Worm (Caenorhabditis elegans) whole organism, young adult: ENCODE data around the gene anmt-2.

Source experiments
- B0019.2 ChIP-seq: fragments of 200-800 bp; sonication (Bioruptor generic); conservative IDR thresholded peaks from 2 replicates; pipeline ENCODE4 v1.3.6; 2022; ENCODE audit warnings: missing genetic modification reagents, missing genetic modification characterization, missing compliant biosample characterization
- B0261.1 ChIP-seq: sonication (generic microtip); optimal IDR thresholded peaks from 2 replicates; lab custom pipeline; 2016; ENCODE audit warnings: mild to moderate bottlenecking, missing genetic modification characterization, moderate library complexity, missing compliant biosample characterization
- F37B4.10 ChIP-seq: fragments of 200-800 bp; sonication (Bioruptor generic); IDR thresholded peaks from 2 replicates; pipeline ENCODE4 v1.3.6; 2022; ENCODE audit warnings: missing genetic modification characterization, missing compliant biosample characterization
- F39B2.1 ChIP-seq: fragments of 200-800 bp; sonication (Bioruptor generic); IDR thresholded peaks from 2 replicates; pipeline ENCODE4 v1.3.6; 2022; ENCODE audit warnings: missing genetic modification reagents, missing genetic modification characterization, missing compliant biosample characterization
- F49E8.2 ChIP-seq: sonication (generic microtip); optimal IDR thresholded peaks from 3 replicates; lab custom pipeline; 2017; ENCODE audit warnings: missing genetic modification characterization, mild to moderate bottlenecking, missing compliant biosample characterization, antibody characterized with exemption, moderate library complexity; ENCODE audit not compliant: insufficient read depth
- K11D2.4 ChIP-seq: fragments of 200-800 bp; sonication (Bioruptor generic); IDR thresholded peaks from 2 replicates; pipeline ENCODE4 v1.3.6; 2022; ENCODE audit warnings: missing genetic modification reagents, missing genetic modification characterization, missing compliant biosample characterization
- K12H6.12 ChIP-seq: fragments of 200-800 bp; sonication (Bioruptor generic); optimal IDR thresholded peaks from 2 replicates; lab custom pipeline; 2018; ENCODE audit warnings: mild to moderate bottlenecking, missing genetic modification characterization, missing compliant biosample characterization
- Y53F4B.3 ChIP-seq: fragments of 200-800 bp; sonication (Bioruptor generic); IDR thresholded peaks from 2 replicates; pipeline ENCODE4 v1.3.6; 2022; ENCODE audit warnings: missing genetic modification reagents, missing genetic modification characterization, missing compliant biosample characterization
- Y67H2A.10 ChIP-seq: fragments of 200-800 bp; sonication (Bioruptor generic); conservative IDR thresholded peaks from 2 replicates; pipeline ENCODE4 v1.3.6; 2022; ENCODE audit warnings: missing genetic modification reagents, missing genetic modification characterization, missing compliant biosample characterization
- Y95B8A.8 ChIP-seq: fragments of 200-800 bp; sonication (Bioruptor generic); IDR thresholded peaks from 2 replicates; pipeline ENCODE4 v1.3.6; 2022; ENCODE audit warnings: missing genetic modification reagents, missing genetic modification characterization, missing compliant biosample characterization
- akir-1 ChIP-seq: fragments of 200-800 bp; sonication (Bioruptor generic); optimal IDR thresholded peaks from 2 replicates; lab custom pipeline; 2018; ENCODE audit warnings: mild to moderate bottlenecking, missing genetic modification characterization, moderate library complexity, missing compliant biosample characterization
- ama-1 ChIP-seq, 3 experiments: fragments of 150-350 bp in 1 of 3; sonication (generic microtip) in 2 of 3; optimal IDR thresholded peaks; 2 replicates each; lab custom pipeline; 2014 to 2018; ENCODE audit warnings: missing biosample characterization in 2 of 3, missing genetic modification characterization in 2 of 3, missing genetic modification reagents in 2 of 3
- aptf-2 ChIP-seq: fragments of 200-800 bp; sonication (Bioruptor generic); conservative IDR thresholded peaks from 2 replicates; pipeline ENCODE4 v1.3.6; 2022; ENCODE audit warnings: missing genetic modification reagents, missing genetic modification characterization, missing compliant biosample characterization
- aptf-3 ChIP-seq: fragments of 200-800 bp; sonication (Bioruptor generic); IDR thresholded peaks from 2 replicates; pipeline ENCODE4 v1.3.6; 2022; ENCODE audit warnings: missing genetic modification characterization, missing compliant biosample characterization
- attf-5 ChIP-seq: fragments of 200-800 bp; sonication (Bioruptor generic); optimal IDR thresholded peaks from 2 replicates; lab custom pipeline; 2018; ENCODE audit warnings: mild to moderate bottlenecking, missing genetic modification characterization, missing compliant biosample characterization
- bed-2 ChIP-seq: fragments of 200-800 bp; sonication (Bioruptor generic); IDR thresholded peaks from 2 replicates; pipeline ENCODE4 v1.3.6; 2022; ENCODE audit warnings: missing genetic modification reagents, missing genetic modification characterization, missing compliant biosample characterization
- ceh-91 ChIP-seq: fragments of 200-800 bp; sonication (Bioruptor generic); IDR thresholded peaks from 2 replicates; pipeline ENCODE4 v1.3.6; 2022; ENCODE audit warnings: missing genetic modification reagents, missing genetic modification characterization, missing compliant biosample characterization
- egl-44 ChIP-seq: fragments of 200-800 bp; sonication (Bioruptor generic); IDR thresholded peaks from 2 replicates; pipeline ENCODE4 v1.3.6; 2022; ENCODE audit warnings: missing genetic modification reagents, missing genetic modification characterization, missing compliant biosample characterization
- gei-17 ChIP-seq: fragments of 200-800 bp; sonication (Bioruptor generic); optimal IDR thresholded peaks from 2 replicates; lab custom pipeline; 2018; ENCODE audit warnings: mild to moderate bottlenecking, missing genetic modification characterization, missing compliant biosample characterization
- hrde-1 ChIP-seq: sonication (generic microtip); optimal IDR thresholded peaks from 2 replicates; lab custom pipeline; 2016; ENCODE audit warnings: missing genetic modification characterization, mild to moderate bottlenecking, missing compliant biosample characterization, moderate library complexity, missing genotype, missing genetic modification reagents, borderline replicate concordance
- hsf-1 ChIP-seq: fragments of 200-800 bp; sonication (Bioruptor generic); IDR thresholded peaks from 2 replicates; pipeline ENCODE4 v1.3.6; 2022; ENCODE audit warnings: missing genetic modification reagents, missing genetic modification characterization, missing compliant biosample characterization
- let-607 ChIP-seq, 2 experiments: fragments of 200-800 bp in 1 of 2; sonication (Bioruptor generic) in 1 of 2; sonication (generic microtip) in 1 of 2; optimal IDR thresholded peaks; 2 replicates each; lab custom pipeline; 2016 to 2018; ENCODE audit warnings: mild to moderate bottlenecking in 2 of 2, missing compliant biosample characterization in 2 of 2, missing genetic modification characterization in 2 of 2, moderate library complexity in 2 of 2, missing genotype in 1 of 2
- lin-35 ChIP-seq, 3 experiments: fragments of 150-350 bp in 2 of 3; sonication (generic microtip) in 1 of 3; optimal IDR thresholded peaks; 2 replicates each; lab custom pipeline; 2014 to 2018; ENCODE audit warnings: missing biosample characterization in 3 of 3, missing genetic modification characterization in 3 of 3, missing genetic modification reagents in 3 of 3
- lin-40 ChIP-seq: sonication (generic microtip); optimal IDR thresholded peaks from 2 replicates; lab custom pipeline; 2016; ENCODE audit warnings: missing genetic modification characterization, mild to moderate bottlenecking, missing compliant biosample characterization, missing genotype, missing genetic modification reagents
- lsl-1 ChIP-seq: fragments of 200-800 bp; sonication (Bioruptor generic); optimal IDR thresholded peaks from 2 replicates; lab custom pipeline; 2018; ENCODE audit warnings: mild to moderate bottlenecking, missing genetic modification characterization, moderate library complexity, missing compliant biosample characterization
- mcd-1 ChIP-seq: fragments of 200-800 bp; sonication (Bioruptor generic); IDR thresholded peaks from 2 replicates; pipeline ENCODE4 v1.3.6; 2022; ENCODE audit warnings: missing genetic modification reagents, missing genetic modification characterization, missing compliant biosample characterization
- nfyb-1 ChIP-seq: fragments of 200-800 bp; sonication (Bioruptor generic); IDR thresholded peaks from 2 replicates; pipeline ENCODE4 v1.3.6; 2022; ENCODE audit warnings: missing genetic modification reagents, missing genetic modification characterization, missing compliant biosample characterization
- nhr-27 ChIP-seq: fragments of 200-800 bp; sonication (Bioruptor generic); optimal IDR thresholded peaks from 2 replicates; lab custom pipeline; 2018; ENCODE audit warnings: mild to moderate bottlenecking, missing genetic modification characterization, moderate library complexity, missing compliant biosample characterization
- nhr-80 ChIP-seq: sonication (generic microtip); optimal IDR thresholded peaks from 2 replicates; lab custom pipeline; 2016; ENCODE audit warnings: missing genetic modification characterization, missing compliant biosample characterization
- snpc-1.3 ChIP-seq: sonication (generic microtip); optimal IDR thresholded peaks from 2 replicates; lab custom pipeline; 2017; ENCODE audit warnings: missing genetic modification characterization, mild to moderate bottlenecking, missing compliant biosample characterization, antibody characterized with exemption, moderate library complexity, missing genotype, missing genetic modification reagents; ENCODE audit not compliant: insufficient read depth
- snpc-3.4 ChIP-seq: sonication (generic microtip); optimal IDR thresholded peaks from 2 replicates; lab custom pipeline; 2017; ENCODE audit warnings: missing genetic modification characterization, mild to moderate bottlenecking, missing compliant biosample characterization, antibody characterized with exemption, moderate library complexity, missing genotype, missing genetic modification reagents
- tbp1 ChIP-seq: fragments of 200-800 bp; sonication (Bioruptor generic); optimal IDR thresholded peaks from 2 replicates; lab custom pipeline; 2018; ENCODE audit warnings: mild to moderate bottlenecking, missing genetic modification characterization, missing compliant biosample characterization
- tlf-1 ChIP-seq: fragments of 200-800 bp; sonication (Bioruptor generic); optimal IDR thresholded peaks from 2 replicates; lab custom pipeline; 2018; ENCODE audit warnings: mild to moderate bottlenecking, missing genetic modification characterization, missing compliant biosample characterization
- unc-62 ChIP-seq: fragments of 150-350 bp; optimal IDR thresholded peaks from 2 replicates; lab custom pipeline; 2014; ENCODE audit warnings: missing biosample characterization, missing genetic modification reagents, missing genetic modification characterization
- xnd-1 ChIP-seq: sonication (generic microtip); optimal IDR thresholded peaks from 2 replicates; lab custom pipeline; 2016; ENCODE audit warnings: missing genotype, missing genetic modification reagents, missing genetic modification characterization, missing compliant biosample characterization
- ztf-28 ChIP-seq: fragments of 200-800 bp; sonication (Bioruptor generic); IDR thresholded peaks from 2 replicates; pipeline ENCODE4 v1.3.6; 2022; ENCODE audit warnings: missing genetic modification reagents, missing genetic modification characterization, missing compliant biosample characterization
- ztf-3 ChIP-seq: fragments of 200-800 bp; sonication (Bioruptor generic); optimal IDR thresholded peaks from 2 replicates; lab custom pipeline; 2018; ENCODE audit warnings: mild to moderate bottlenecking, missing genetic modification characterization, missing compliant biosample characterization
- ztf-6 ChIP-seq: fragments of 200-800 bp; sonication (Bioruptor generic); IDR thresholded peaks from 2 replicates; pipeline ENCODE4 v1.3.6; 2022; ENCODE audit warnings: missing genetic modification reagents, missing genetic modification characterization, missing compliant biosample characterization

Gene anmt-2

ce11 chrIII:6178586-6178985, 21.0 kb upstream of the anmt-2 start, which contains the start of gene F42A10.7:
F42A10.7 (minus strand) TSS chrIII:6178686.
- TF ChIP-seq ztf-3: no peak
- no peak for TF ChIP-seq Y95B8A.8 (GFP tag; lab: Robert Waterston, UW)
- no peak for TF ChIP-seq K12H6.12 (tag; lab: Kevin White, UChicago)
- TF ChIP-seq hrde-1 (tag; lab: Kevin White, UChicago): no peak
- TF ChIP-seq hsf-1 (GFP tag; lab: Robert Waterston, UW): no peak
- no peak for TF ChIP-seq aptf-3 (GFP tag; lab: Robert Waterston, UW)
- TF ChIP-seq gei-17: no peak
- no peak for TF ChIP-seq aptf-2 (GFP tag; lab: Robert Waterston, UW)
- no peak for TF ChIP-seq Y67H2A.10 (GFP tag; lab: Robert Waterston, UW)
- no peak for TF ChIP-seq tlf-1 (GFP tag; lab: Kevin White, UChicago)
- no peak for TF ChIP-seq bed-2
- no peak for TF ChIP-seq egl-44 (GFP tag; lab: Robert Waterston, UW)
- no peak for TF ChIP-seq F49E8.2 (tag; lab: Kevin White, UChicago)
- no peak for TF ChIP-seq akir-1 (GFP tag; lab: Kevin White, UChicago)

ce11 chrIII:6177631-6178030, 20.1 kb upstream of the anmt-2 start:
- TF ChIP-seq F37B4.10 (no peak), nhr-80 (tag; lab: Kevin White, UChicago) (peak; percentile 13)
- TF ChIP-seq, all 124 proteins: peak for 1

ce11 chrIII:6176761-6177160, 19.2 kb upstream of the anmt-2 start, which contains the start of gene F42A10.6:
F42A10.6 (minus strand) TSS chrIII:6176861.
- no peak for TF ChIP-seq nhr-27 (tag; lab: Kevin White, UChicago)
- TF ChIP-seq nhr-80 (tag; lab: Kevin White, UChicago): peak; percentile 59

DNA sequence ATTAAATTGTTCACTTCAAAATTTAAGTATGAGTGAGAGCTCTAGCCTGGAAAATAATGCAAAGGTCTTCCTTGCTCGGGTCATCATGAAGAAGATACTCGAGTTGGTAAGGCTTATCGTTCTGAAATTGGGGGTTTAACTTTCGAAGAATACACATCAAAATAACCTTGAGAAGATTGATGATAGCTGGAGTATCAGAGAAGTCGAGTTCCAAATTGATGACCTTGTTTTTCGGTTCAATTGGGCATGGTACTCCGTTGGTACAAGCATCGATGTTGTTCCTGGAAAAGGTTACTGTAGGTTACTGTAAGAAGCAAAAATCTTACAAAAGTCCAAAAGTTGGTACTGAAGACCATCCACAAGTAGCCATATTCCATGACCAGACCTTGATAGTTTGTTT, 18.6 kb upstream of the anmt-2 start:
- TF ChIP-seq B0261.1 (tag; lab: Kevin White, UChicago) (no peak), hrde-1 (tag; lab: Kevin White, UChicago) (peak; percentile 61), F37B4.10 (no peak), ztf-6 (GFP tag; lab: Robert Waterston, UW) (no peak), snpc-1.3 (tag; lab: Kevin White, UChicago) (no peak), lin-35 (GFP tag; optimal IDR thresholded peaks at IDR 0.05; lab: Kevin White, UChicago) (no peak), ama-1 (optimal IDR thresholded peaks at IDR 0.05; lab: Kevin White, UChicago) (no peak), ama-1 (GFP tag; optimal IDR thresholded peaks at IDR 0.05; lab: Kevin White, UChicago) (no peak), ztf-28 (GFP tag; lab: Robert Waterston, UW) (no peak), K11D2.4 (GFP tag; lab: Robert Waterston, UW) (no peak), lin-40 (tag; lab: Kevin White, UChicago) (no peak), attf-5 (no peak), unc-62 (GFP tag; lab: Kevin White, UChicago) (no peak), nfyb-1 (GFP tag; lab: Robert Waterston, UW) (0 out of 2 replicates have a peak, but pooled peaks have one; percentile 30), F39B2.1 (GFP tag; lab: Robert Waterston, UW) (0 out of 2 replicates have a peak, but pooled peaks have one; percentile 52), aptf-2 (GFP tag; lab: Robert Waterston, UW) (no peak)

DNA sequence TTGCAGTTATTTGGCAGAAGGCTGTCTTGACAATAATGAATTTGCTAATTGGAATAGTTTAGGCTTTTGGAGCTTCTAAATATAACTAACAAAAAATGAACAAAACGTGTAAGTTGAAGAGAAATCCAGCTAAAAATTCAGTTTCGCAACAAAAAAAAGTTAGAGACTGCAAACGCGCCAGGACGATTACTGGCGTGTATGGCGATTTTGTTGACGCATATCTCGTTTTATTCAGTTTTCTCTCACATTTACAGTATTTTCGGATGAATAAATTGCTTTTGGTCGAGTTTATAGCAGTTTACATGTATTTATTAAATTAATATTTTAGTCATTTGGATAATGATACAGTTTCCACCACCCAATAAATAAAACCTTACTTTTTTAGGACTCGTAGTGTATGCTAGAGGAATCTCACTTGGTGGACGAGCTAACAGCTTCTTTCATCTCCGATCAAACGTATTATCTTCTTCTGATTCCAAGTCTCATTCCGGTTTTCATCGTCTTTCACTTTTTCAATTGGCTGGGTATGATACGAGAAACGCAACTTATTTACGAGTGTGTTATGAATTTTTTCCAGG, 15.6 kb upstream of the anmt-2 start, which contains the start of the genes abcf-3 and F42A10.5:
abcf-3 (plus strand) TSS at position 384 of the 578 bp plus-strand sequence.
F42A10.5 (minus strand) TSS at position 458 of the 578 bp plus-strand sequence.
- no peak for TF ChIP-seq ceh-91
- TF ChIP-seq B0019.2 (GFP tag; lab: Robert Waterston, UW): no peak
- peak in 1 of 2 experiments; percentile 56 for TF ChIP-seq let-607 (tag; optimal IDR thresholded peaks at IDR 0.05; lab: Kevin White, UChicago)
- peak in 1 of 3 experiments; percentile 66 for TF ChIP-seq lin-35 (GFP tag; optimal IDR thresholded peaks at IDR 0.05; lab: Kevin White, UChicago)
- TF ChIP-seq tbp1 (GFP tag; lab: Kevin White, UChicago): peak; percentile 23
- no peak for TF ChIP-seq Y53F4B.3 (GFP tag; lab: Robert Waterston, UW)
- TF ChIP-seq attf-5: peak; percentile 33
- peak; percentile 52 for TF ChIP-seq lin-40 (tag; lab: Kevin White, UChicago)
- TF ChIP-seq snpc-3.4 (tag; lab: Kevin White, UChicago): peak; percentile 29
- peak; percentile 66 for TF ChIP-seq mcd-1 (GFP tag; lab: Robert Waterston, UW)
- TF ChIP-seq xnd-1: peak; percentile 28
- 0 out of 2 replicates have a peak, but pooled peaks have one; percentile 40 for TF ChIP-seq nfyb-1 (GFP tag; lab: Robert Waterston, UW)
- peak; percentile 47 for TF ChIP-seq lsl-1 (GFP tag; lab: Kevin White, UChicago)
- peak; percentile 26 for TF ChIP-seq tlf-1 (GFP tag; lab: Kevin White, UChicago)
